Worm (Caenorhabditis elegans) whole organism, young adult: Measurements from ENCODE around the gene tsr-2.

Experiments used
- B0261.1 ChIP-seq: sonication (generic microtip); optimal IDR thresholded peaks from 2 replicates; lab custom pipeline; 2016; ENCODE audit warnings: mild to moderate bottlenecking, missing genetic modification characterization, moderate library complexity, missing compliant biosample characterization
- B0336.3 ChIP-seq: fragments of 200-800 bp; sonication (Bioruptor generic); IDR thresholded peaks from 2 replicates; pipeline ENCODE4 v1.3.6; 2022; ENCODE audit warnings: missing genetic modification characterization, missing compliant biosample characterization
- C06A6.2 ChIP-seq: fragments of 200-800 bp; sonication (Bioruptor generic); conservative IDR thresholded peaks from 2 replicates; pipeline ENCODE4 v1.3.6; 2022; ENCODE audit warnings: missing genetic modification characterization, missing compliant biosample characterization
- C17E4.6 ChIP-seq: fragments of 200-800 bp; sonication (Bioruptor generic); IDR thresholded peaks from 2 replicates; pipeline ENCODE4 v1.3.6; 2022; ENCODE audit warnings: missing genetic modification reagents, missing genetic modification characterization, missing compliant biosample characterization
- D2030.7 ChIP-seq: fragments of 200-800 bp; sonication (Bioruptor generic); IDR thresholded peaks from 2 replicates; pipeline ENCODE4 v1.3.6; 2022; ENCODE audit warnings: missing genetic modification reagents, missing genetic modification characterization, missing compliant biosample characterization
- F10E7.11 ChIP-seq: sonication (generic microtip); optimal IDR thresholded peaks from 2 replicates; lab custom pipeline; 2017; ENCODE audit warnings: mild to moderate bottlenecking, missing genetic modification characterization, moderate library complexity, missing compliant biosample characterization
- Y79H2A.3 ChIP-seq: fragments of 200-800 bp; sonication (Bioruptor generic); conservative IDR thresholded peaks from 2 replicates; pipeline ENCODE4 v1.3.6; 2022; ENCODE audit warnings: missing genetic modification reagents, missing genetic modification characterization, missing compliant biosample characterization
- Y95B8A.8 ChIP-seq: fragments of 200-800 bp; sonication (Bioruptor generic); IDR thresholded peaks from 2 replicates; pipeline ENCODE4 v1.3.6; 2022; ENCODE audit warnings: missing genetic modification reagents, missing genetic modification characterization, missing compliant biosample characterization
- ama-1 ChIP-seq, 3 experiments: fragments of 150-350 bp in 1 of 3; sonication (generic microtip) in 2 of 3; optimal IDR thresholded peaks; 2 replicates each; lab custom pipeline; 2014 to 2018; ENCODE audit warnings: missing biosample characterization in 2 of 3, missing genetic modification characterization in 2 of 3, missing genetic modification reagents in 2 of 3
- attf-6 ChIP-seq: fragments of 200-800 bp; sonication (Bioruptor generic); IDR thresholded peaks from 2 replicates; pipeline ENCODE4 v1.3.6; 2022; ENCODE audit warnings: missing genetic modification reagents, missing genetic modification characterization, missing compliant biosample characterization
- ccch-3 ChIP-seq: fragments of 200-800 bp; sonication (Bioruptor generic); optimal IDR thresholded peaks from 2 replicates; lab custom pipeline; 2018; ENCODE audit warnings: mild to moderate bottlenecking, missing genetic modification characterization, missing compliant biosample characterization
- ceh-100 ChIP-seq: fragments of 200-800 bp; sonication (Bioruptor generic); IDR thresholded peaks from 2 replicates; pipeline ENCODE4 v1.3.6; 2022; ENCODE audit warnings: missing genetic modification reagents, missing genetic modification characterization, missing compliant biosample characterization
- ceh-27 ChIP-seq: fragments of 200-800 bp; sonication (Bioruptor generic); optimal IDR thresholded peaks from 2 replicates; lab custom pipeline; 2018; ENCODE audit warnings: mild to moderate bottlenecking, missing genetic modification characterization, moderate library complexity, missing compliant biosample characterization
- die-1 ChIP-seq: sonication (generic microtip); optimal IDR thresholded peaks from 2 replicates; lab custom pipeline; 2016; ENCODE audit warnings: missing genotype, mild to moderate bottlenecking, missing genetic modification characterization, missing compliant biosample characterization
- ekl-4 ChIP-seq: fragments of 200-800 bp; sonication (Bioruptor generic); IDR thresholded peaks from 2 replicates; pipeline ENCODE4 v1.3.6; 2022; ENCODE audit warnings: missing genetic modification reagents, missing genetic modification characterization, missing compliant biosample characterization
- fkh-3 ChIP-seq: sonication (generic microtip); optimal IDR thresholded peaks from 2 replicates; lab custom pipeline; 2016; ENCODE audit warnings: mild to moderate bottlenecking, missing genetic modification characterization, missing compliant biosample characterization
- hmg-1.2 ChIP-seq: fragments of 200-800 bp; sonication (Bioruptor generic); IDR thresholded peaks from 2 replicates; pipeline ENCODE4 v1.3.6; 2022; ENCODE audit warnings: missing genetic modification reagents, missing genetic modification characterization, missing compliant biosample characterization
- lin-26 ChIP-seq: fragments of 200-800 bp; sonication (Bioruptor generic); IDR thresholded peaks from 2 replicates; pipeline ENCODE4 v1.3.6; 2022; ENCODE audit warnings: missing genetic modification reagents, missing genetic modification characterization, missing compliant biosample characterization
- lsy-27 ChIP-seq: sonication (generic microtip); optimal IDR thresholded peaks from 2 replicates; lab custom pipeline; 2017; ENCODE audit warnings: missing genetic modification characterization, mild to moderate bottlenecking, missing compliant biosample characterization, antibody characterized with exemption, missing genotype, borderline replicate concordance; ENCODE audit not compliant: insufficient read depth
- madf-10 ChIP-seq: sonication (generic microtip); optimal IDR thresholded peaks from 2 replicates; lab custom pipeline; 2016; ENCODE audit warnings: mild to moderate bottlenecking, missing genetic modification characterization, missing compliant biosample characterization
- mcd-1 ChIP-seq: fragments of 200-800 bp; sonication (Bioruptor generic); IDR thresholded peaks from 2 replicates; pipeline ENCODE4 v1.3.6; 2022; ENCODE audit warnings: missing genetic modification reagents, missing genetic modification characterization, missing compliant biosample characterization
- mxl-1 ChIP-seq: sonication (generic microtip); optimal IDR thresholded peaks from 2 replicates; lab custom pipeline; 2016; ENCODE audit warnings: missing genetic modification characterization, missing compliant biosample characterization
- nfya-1 ChIP-seq: sonication (generic microtip); optimal IDR thresholded peaks from 2 replicates; lab custom pipeline; 2017; ENCODE audit warnings: antibody characterized with exemption, missing compliant biosample characterization, missing genetic modification characterization, borderline replicate concordance; ENCODE audit not compliant: insufficient read depth
- nhr-120 ChIP-seq: fragments of 200-800 bp; sonication (Bioruptor generic); IDR thresholded peaks from 2 replicates; pipeline ENCODE4 v1.3.6; 2022; ENCODE audit warnings: missing genetic modification characterization, missing compliant biosample characterization
- pbrm-1 ChIP-seq: fragments of 200-800 bp; sonication (Bioruptor generic); IDR thresholded peaks from 2 replicates; pipeline ENCODE4 v1.3.6; 2022; ENCODE audit warnings: missing genetic modification reagents, missing genetic modification characterization, missing compliant biosample characterization
- rcor-1 ChIP-seq: fragments of 200-800 bp; sonication (Bioruptor generic); IDR thresholded peaks from 2 replicates; pipeline ENCODE4 v1.3.6; 2022; ENCODE audit warnings: missing genetic modification reagents, missing genetic modification characterization, missing compliant biosample characterization
- rec-8 ChIP-seq, 2 experiments: sonication (generic microtip); optimal IDR thresholded peaks; 2 replicates each; lab custom pipeline; 2016; ENCODE audit warnings: mild to moderate bottlenecking in 2 of 2, missing genetic modification characterization in 2 of 2, missing genetic modification reagents in 2 of 2, missing genotype in 2 of 2, missing biosample characterization in 1 of 2, missing compliant biosample characterization in 1 of 2, moderate library complexity in 1 of 2
- rpc-1 ChIP-seq, 2 experiments: fragments of 150-350 bp in 1 of 2; sonication (generic microtip) in 1 of 2; optimal IDR thresholded peaks; 2 replicates each; lab custom pipeline; 2014 to 2018; ENCODE audit warnings: missing biosample characterization in 1 of 2, missing genetic modification characterization in 1 of 2, missing genetic modification reagents in 1 of 2, missing genotype in 1 of 2
- snpc-1.3 ChIP-seq: sonication (generic microtip); optimal IDR thresholded peaks from 2 replicates; lab custom pipeline; 2017; ENCODE audit warnings: missing genetic modification characterization, mild to moderate bottlenecking, missing compliant biosample characterization, antibody characterized with exemption, moderate library complexity, missing genotype, missing genetic modification reagents; ENCODE audit not compliant: insufficient read depth
- tlf-1 ChIP-seq: fragments of 200-800 bp; sonication (Bioruptor generic); optimal IDR thresholded peaks from 2 replicates; lab custom pipeline; 2018; ENCODE audit warnings: mild to moderate bottlenecking, missing genetic modification characterization, missing compliant biosample characterization
- zfh-2 ChIP-seq: fragments of 200-800 bp; sonication (Bioruptor generic); conservative IDR thresholded peaks from 2 replicates; pipeline ENCODE4 v1.3.6; 2022; ENCODE audit warnings: missing genetic modification reagents, missing genetic modification characterization, missing compliant biosample characterization
- ztf-22 ChIP-seq: fragments of 200-800 bp; sonication (Bioruptor generic); optimal IDR thresholded peaks from 2 replicates; lab custom pipeline; 2018; ENCODE audit warnings: mild to moderate bottlenecking, missing genetic modification characterization, moderate library complexity, missing compliant biosample characterization
- ztf-25 ChIP-seq: fragments of 200-800 bp; sonication (Bioruptor generic); IDR thresholded peaks from 2 replicates; pipeline ENCODE4 v1.3.6; 2022; ENCODE audit warnings: missing genetic modification reagents, missing genetic modification characterization, missing compliant biosample characterization
- ztf-26 ChIP-seq: sonication (generic microtip); optimal IDR thresholded peaks from 2 replicates; lab custom pipeline; 2017; ENCODE audit warnings: missing genetic modification characterization, missing compliant biosample characterization
- ztf-28 ChIP-seq: fragments of 200-800 bp; sonication (Bioruptor generic); IDR thresholded peaks from 2 replicates; pipeline ENCODE4 v1.3.6; 2022; ENCODE audit warnings: missing genetic modification reagents, missing genetic modification characterization, missing compliant biosample characterization

Gene tsr-2

DNA sequence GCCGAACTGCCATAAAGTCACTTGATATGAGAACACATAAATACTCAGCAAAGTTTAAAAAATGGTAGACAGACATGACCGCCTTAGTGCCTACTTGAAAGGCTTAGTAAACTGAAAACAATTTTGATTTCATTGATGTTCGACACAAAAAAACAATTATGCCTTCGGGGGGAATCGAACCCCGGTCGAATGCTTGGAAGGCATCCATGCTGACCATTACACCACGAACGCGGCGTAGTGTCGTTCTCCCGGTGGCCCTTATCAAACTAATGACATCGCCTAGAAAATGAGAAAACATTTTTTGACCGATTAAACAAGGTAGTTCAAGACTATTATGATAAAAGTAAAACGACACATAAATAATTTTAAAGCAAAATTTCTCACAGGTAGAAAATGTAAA, 27.8 kb downstream of the tsr-2 start (continued):
- TF ChIP-seq lsy-27 (tag; lab: Kevin White, UChicago), result peak; percentile 40
- TF ChIP-seq ztf-25 (GFP tag; lab: Robert Waterston, UW), result peak; percentile 58; the same call in 1 of the 2 replicates
- peak; percentile 12 for TF ChIP-seq mxl-1 (tag; lab: Kevin White, UChicago)
- no peak for TF ChIP-seq F10E7.11 (tag; lab: Kevin White, UChicago)
- TF ChIP-seq lin-26 (GFP tag; lab: Robert Waterston, UW), result peak; percentile 79; the same call in 1 of the 2 replicates
- peak; percentile 17 for TF ChIP-seq tlf-1 (GFP tag; lab: Kevin White, UChicago)
- no peak for TF ChIP-seq fkh-3 (tag; lab: Kevin White, UChicago)
- TF ChIP-seq rcor-1 (GFP tag; lab: Robert Waterston, UW), result 0 out of 2 replicates have a peak, but pooled peaks have one; percentile 48
- TF ChIP-seq hmg-1.2 (GFP tag; lab: Robert Waterston, UW), result peak; percentile 53
- peak; percentile 77 for TF ChIP-seq B0261.1 (tag; lab: Kevin White, UChicago)
- TF ChIP-seq ama-1 (optimal IDR thresholded peaks at IDR 0.05; lab: Kevin White, UChicago), result no peak
- TF ChIP-seq ama-1 (GFP tag; optimal IDR thresholded peaks at IDR 0.05; lab: Kevin White, UChicago), result peak in 1 of 2 experiments; percentile 70
- TF ChIP-seq die-1 (tag; lab: Kevin White, UChicago), result peak; percentile 76
- TF ChIP-seq Y95B8A.8 (GFP tag; lab: Robert Waterston, UW), result no peak
- 0 out of 2 replicates have a peak, but pooled peaks have one; percentile 54 for TF ChIP-seq ztf-28 (GFP tag; lab: Robert Waterston, UW)
- TF ChIP-seq pbrm-1 (GFP tag; lab: Robert Waterston, UW), result peak; percentile 53; the same call in 1 of the 2 replicates
- peak; percentile 97 for TF ChIP-seq attf-6 (GFP tag; lab: Robert Waterston, UW)
- TF ChIP-seq C06A6.2, result no peak
- peak; percentile 46; the same call in 1 of the 2 replicates for TF ChIP-seq D2030.7 (GFP tag; lab: Robert Waterston, UW)
- TF ChIP-seq madf-10, result peak; percentile 31
- TF ChIP-seq snpc-1.3 (tag; lab: Kevin White, UChicago), result peak; percentile 72
- TF ChIP-seq C17E4.6 (GFP tag; lab: Robert Waterston, UW), result no peak
- peak; percentile 69 for TF ChIP-seq rpc-1 (optimal IDR thresholded peaks at IDR 0.05; lab: Kevin White, UChicago)
- peak; percentile 83 for TF ChIP-seq rpc-1 (tag; optimal IDR thresholded peaks at IDR 0.05; lab: Kevin White, UChicago)

DNA sequence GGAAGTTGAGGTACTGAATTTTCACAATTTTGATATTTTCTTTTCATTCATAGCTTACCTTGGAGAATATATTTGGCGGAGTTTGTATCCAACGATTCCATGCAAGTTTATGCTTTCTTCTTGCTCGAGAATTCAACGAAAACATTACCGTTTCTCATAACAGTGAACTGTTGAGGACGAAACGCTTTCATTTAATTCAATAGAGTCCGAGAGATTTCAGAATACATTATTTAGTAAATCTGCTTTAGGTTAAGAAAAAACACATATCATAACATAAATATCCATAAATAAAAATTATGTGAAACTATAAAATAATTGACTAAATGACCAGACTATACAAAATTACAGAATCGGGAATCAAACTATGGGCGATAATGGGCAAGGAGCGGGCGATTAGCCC, 38.2 kb downstream of the tsr-2 start, which contains the start of gene Y51H4A.941:
Y51H4A.941 (minus strand) TSS at position 101 of the 400 bp plus-strand sequence.
- TF ChIP-seq F10E7.11 (tag; lab: Kevin White, UChicago) (no peak), rcor-1 (GFP tag; lab: Robert Waterston, UW) (no peak), lsy-27 (tag; lab: Kevin White, UChicago) (no peak), mcd-1 (GFP tag; lab: Robert Waterston, UW) (no peak), ceh-100 (GFP tag; lab: Robert Waterston, UW) (no peak), nfya-1 (tag; lab: Kevin White, UChicago) (no peak), ztf-26 (no peak), madf-10 (no peak), ztf-22 (no peak), Y79H2A.3 (GFP tag; lab: Robert Waterston, UW) (no peak), ekl-4 (GFP tag; lab: Robert Waterston, UW) (no peak), rec-8 (tag; optimal IDR thresholded peaks at IDR 0.05; lab: Kevin White, UChicago) (no peak), ccch-3 (no peak), B0261.1 (tag; lab: Kevin White, UChicago) (no peak), B0336.3 (GFP tag; lab: Robert Waterston, UW) (no peak), nhr-120 (GFP tag; lab: Robert Waterston, UW) (no peak), zfh-2 (GFP tag; lab: Robert Waterston, UW) (no peak), ceh-27 (GFP tag; lab: Kevin White, UChicago) (no peak)
- TF ChIP-seq, all 124 proteins: peak for 0
